Fruit fly (Drosophila melanogaster) Kc167 (cell line): ENCODE results near the gene HemK2.

Experiments
- Myc ChIP-seq: fragments of >200 bp; optimal IDR thresholded peaks from 2 replicates; lab custom pipeline; 2017; ENCODE audit warnings: missing external identifiers
- Sin3A ChIP-seq: fragments of >200 bp; optimal IDR thresholded peaks from 2 replicates; lab custom pipeline; 2018; ENCODE audit warnings: missing external identifiers
- h ChIP-seq: fragments of >200 bp; optimal IDR thresholded peaks from 3 replicates; lab custom pipeline; 2018; ENCODE audit warnings: missing external identifiers
- insv ChIP-seq: fragments of >200 bp; optimal IDR thresholded peaks from 3 replicates; lab custom pipeline; 2018; ENCODE audit warnings: missing external identifiers
- psq ChIP-seq: fragments of >200 bp; optimal IDR thresholded peaks from 2 replicates; lab custom pipeline; 2017; ENCODE audit warnings: missing external identifiers
- ttk ChIP-seq: sonication (Bioruptor generic); optimal IDR thresholded peaks from 2 replicates; lab custom pipeline; 2017; ENCODE audit warnings: missing external identifiers

HemK2 gene

DNA sequence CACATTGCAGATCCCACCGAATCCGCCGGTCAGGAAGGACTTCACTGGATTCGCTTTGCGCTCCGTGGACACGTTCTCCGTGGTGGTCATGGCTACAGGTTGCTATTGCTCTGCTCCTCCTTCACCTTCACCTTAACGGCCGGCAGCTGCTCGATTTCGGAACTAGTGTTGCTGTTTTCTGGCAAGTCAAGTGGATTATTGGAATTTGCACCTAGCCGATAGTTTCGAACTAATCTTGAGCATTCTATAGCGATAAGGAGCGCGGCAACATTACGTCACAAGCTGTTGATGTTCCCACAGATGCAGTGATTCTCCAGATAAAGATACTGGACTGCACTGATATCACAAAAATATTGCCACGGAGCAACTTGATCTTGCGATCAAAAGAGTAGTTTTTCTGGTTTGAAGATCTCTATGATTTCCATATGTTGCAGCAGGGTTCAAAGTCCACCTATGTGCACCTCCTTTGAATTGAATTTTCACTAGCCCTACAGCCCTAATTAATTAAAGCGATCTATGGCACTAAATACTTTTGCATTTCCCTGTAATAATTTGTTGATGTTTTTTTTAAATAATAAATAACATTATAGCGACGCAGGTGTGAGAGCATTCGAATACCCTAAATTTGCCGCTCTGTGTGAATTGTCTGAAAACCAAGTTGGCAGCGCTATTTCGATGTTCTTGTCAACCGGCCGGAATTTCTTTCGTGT lies 10.2 kb upstream of the HemK2 start, which contains the start of the genes colt and HINT1:
TSS of gene colt (minus strand) at position 594 of the 710 bp plus-strand sequence.
TSS of gene HINT1 (plus strand) at position 660 of the 710 bp plus-strand sequence.
- TF ChIP-seq h (no peak), Sin3A (no peak), Myc (no peak), ttk (lab: Kevin White, UChicago) (no peak)

dm6 chr2L:2767627-2768026 lies 8.2 kb upstream of the HemK2 start, which contains the start of the genes Taf10b and Taf10:
TSS of gene Taf10b (minus strand) at chr2L:2767845.
TSS of gene Taf10 (plus strand) at chr2L:2767890.
- TF ChIP-seq ttk (lab: Kevin White, UChicago) (no peak), psq (lab: Kevin White, UChicago) (no peak), Sin3A (no peak), h (no peak), insv (lab: Kevin White, UChicago) (no peak), Myc (no peak)

DNA sequence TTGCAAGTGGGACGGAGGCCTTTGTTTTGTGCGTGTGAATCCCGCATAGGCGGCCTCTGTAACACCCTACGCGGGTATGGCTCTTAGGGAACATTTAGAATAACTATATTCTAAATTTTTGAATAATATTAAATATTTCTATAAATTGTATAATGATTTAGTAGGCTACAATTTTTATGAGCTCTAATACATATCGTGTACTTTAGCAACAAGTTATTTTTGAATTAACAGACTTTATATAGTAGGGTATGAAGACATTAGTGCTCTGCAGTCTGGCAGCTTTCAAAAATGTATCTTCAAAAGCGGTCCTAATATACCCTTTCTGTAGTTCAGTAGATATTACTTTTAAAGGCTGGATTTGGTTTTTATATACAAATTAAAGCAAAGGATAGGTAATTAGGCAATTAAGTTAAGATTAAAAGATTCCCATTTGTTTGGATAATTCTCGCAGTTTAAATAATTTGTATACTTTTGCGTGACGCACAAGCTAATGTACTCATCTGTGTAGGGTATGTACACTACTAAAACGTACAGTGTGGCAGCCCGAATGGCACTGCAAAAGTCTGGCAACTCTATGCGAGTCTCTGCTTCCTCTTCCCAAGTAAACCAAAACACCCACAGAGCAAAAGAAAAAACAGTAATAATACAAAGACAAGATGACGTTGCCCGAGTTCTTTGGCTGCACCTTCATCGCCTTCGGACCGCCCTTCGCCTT lies 6.3 kb upstream of the HemK2 start, which contains the start of the genes Snx21 and aph-1:
TSS of gene Snx21 (minus strand) at position 7 of the 715 bp plus-strand sequence.
TSS of gene aph-1 (plus strand) at position 575 of the 715 bp plus-strand sequence.
- no peak for TF ChIP-seq ttk (lab: Kevin White, UChicago)
- TF ChIP-seq h, result no peak
- TF ChIP-seq Sin3A, result no peak
- TF ChIP-seq insv (lab: Kevin White, UChicago), result no peak
- TF ChIP-seq Myc, result no peak
- TF ChIP-seq psq (lab: Kevin White, UChicago), result no peak

DNA sequence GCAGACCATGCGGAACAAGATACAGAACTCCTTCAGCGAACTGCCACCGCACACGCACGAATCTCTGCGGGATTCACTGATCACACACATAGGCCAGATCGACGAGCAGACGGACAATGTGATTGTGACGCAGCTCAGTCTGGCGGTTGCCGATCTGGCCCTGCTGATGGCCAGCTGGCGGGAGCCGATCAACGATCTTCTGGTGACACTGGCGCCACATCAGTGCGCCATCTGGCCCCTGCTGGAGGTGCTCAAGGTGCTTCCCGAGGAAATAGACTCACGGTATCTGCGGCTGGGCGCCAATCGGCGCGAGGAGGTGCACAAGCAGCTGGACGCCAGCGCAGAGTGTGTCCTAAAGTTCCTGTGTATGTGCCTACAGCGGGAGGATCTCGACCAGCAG lies 811 bp upstream of the HemK2 start:
- TF ChIP-seq ttk (lab: Kevin White, UChicago) (no peak), h (no peak), insv (lab: Kevin White, UChicago) (no peak), Myc (no peak), Sin3A (no peak), psq (lab: Kevin White, UChicago) (no peak)

dm6 chr2L:2757930-2758556 lies 1.4 kb downstream of the HemK2 start:
- TF ChIP-seq Myc (no peak), insv (lab: Kevin White, UChicago) (no peak), h (no peak), Sin3A (no peak), ttk (lab: Kevin White, UChicago) (no peak), psq (lab: Kevin White, UChicago) (no peak)

dm6 chr2L:2755323-2755695 lies 4.2 kb downstream of the HemK2 start:
- TF ChIP-seq insv (lab: Kevin White, UChicago) (peak; percentile 89), psq (lab: Kevin White, UChicago) (no peak), h (peak; percentile 76), Myc (no peak), ttk (lab: Kevin White, UChicago) (no peak), Sin3A (no peak)

DNA sequence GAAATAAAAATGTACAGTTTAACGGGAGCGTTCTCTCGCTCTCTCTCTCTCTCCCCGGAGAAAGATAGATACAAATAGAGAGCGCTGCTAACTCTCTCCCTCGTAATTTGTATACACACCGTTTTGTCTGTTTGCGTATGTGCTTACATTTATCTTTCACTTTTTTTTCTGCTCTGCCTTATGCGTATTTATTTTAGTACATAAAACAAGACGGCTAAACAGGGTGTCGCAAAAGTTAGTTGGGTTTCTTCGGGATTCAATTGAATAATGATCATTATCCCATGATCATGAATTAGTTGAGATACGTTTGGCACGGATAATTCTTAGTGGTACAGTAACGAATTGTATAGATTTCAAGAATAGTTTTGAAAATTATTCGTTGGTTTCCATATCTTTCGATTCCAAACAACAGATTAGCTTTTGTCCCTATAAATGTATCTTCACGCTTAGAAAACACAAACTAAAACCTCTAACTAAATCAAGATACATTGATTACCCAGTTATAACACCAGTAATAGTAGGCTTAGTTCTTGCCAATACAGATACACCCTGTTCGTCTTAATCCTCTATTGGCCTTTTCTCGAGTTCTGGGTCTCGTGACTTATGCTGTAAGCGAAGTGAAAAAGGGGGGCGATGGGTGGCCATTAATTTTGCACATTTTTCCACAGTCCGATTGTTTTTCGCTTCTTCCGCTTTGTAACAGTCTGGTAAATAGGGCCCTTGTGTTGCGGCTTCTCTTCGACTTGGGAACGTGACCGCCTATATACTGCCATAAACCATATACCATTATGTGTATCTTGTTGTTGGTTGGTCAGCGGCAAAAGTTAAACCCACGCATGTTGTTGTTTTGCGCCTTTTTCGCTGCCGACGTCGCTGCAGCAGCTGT lies 4.8 kb downstream of the HemK2 start:
- no peak for TF ChIP-seq psq (lab: Kevin White, UChicago)
- no peak for TF ChIP-seq Myc
- TF ChIP-seq Sin3A, result no peak
- no peak for TF ChIP-seq ttk (lab: Kevin White, UChicago)
- no peak for TF ChIP-seq insv (lab: Kevin White, UChicago)
- no peak for TF ChIP-seq h

- TF ChIP-seq Sin3A, result no peak
- no peak for TF ChIP-seq Myc
- TF ChIP-seq h, result no peak
- no peak for TF ChIP-seq psq (lab: Kevin White, UChicago)
- no peak for TF ChIP-seq ttk (lab: Kevin White, UChicago)
- TF ChIP-seq insv (lab: Kevin White, UChicago), result no peak
These were observed 5.6 kb downstream of the HemK2 start for dm6 chr2L:2753789-2754436.

dm6 chr2L:2752460-2753411 lies 6.7 kb downstream of the HemK2 start, which contains the start of gene Pgk:
TSS of gene Pgk (minus strand) at chr2L:2753068.
- TF ChIP-seq Sin3A (no peak), h (no peak), ttk (lab: Kevin White, UChicago) (no peak), Myc (no peak), insv (lab: Kevin White, UChicago) (no peak), psq (lab: Kevin White, UChicago) (no peak)

- TF ChIP-seq h (no peak), Sin3A (no peak), Myc (no peak), insv (lab: Kevin White, UChicago) (no peak), psq (lab: Kevin White, UChicago) (no peak), ttk (lab: Kevin White, UChicago) (no peak)
These were observed 7.5 kb downstream of the HemK2 start, which contains the start of gene Bacc for dm6 chr2L:2751904-2752459. TSS of gene Bacc (plus strand) at chr2L:2752445.
